Worm (Caenorhabditis elegans) whole organism, L2 larva: ENCODE data around the gene ZK1010.8.

Experiments used
- alr-1 ChIP-seq: fragments of 150-350 bp; optimal IDR thresholded peaks from 2 replicates; lab custom pipeline; 2014; ENCODE audit warnings: missing biosample characterization, missing genetic modification characterization
- aly-2 ChIP-seq: fragments of 150-350 bp; optimal IDR thresholded peaks from 2 replicates; lab custom pipeline; 2014; ENCODE audit warnings: missing biosample characterization, missing genetic modification characterization
- dmd-4 ChIP-seq: sonication (generic microtip); optimal IDR thresholded peaks from 2 replicates; lab custom pipeline; 2017; ENCODE audit warnings: missing biosample characterization, missing genetic modification characterization
- egl-27 ChIP-seq: sonication (generic microtip); optimal IDR thresholded peaks from 3 replicates; lab custom pipeline; 2017; ENCODE audit warnings: missing biosample characterization, missing genetic modification reagents, missing genetic modification characterization
- fos-1 ChIP-seq: fragments of 150-350 bp; optimal IDR thresholded peaks from 2 replicates; lab custom pipeline; 2014; ENCODE audit warnings: missing biosample characterization, missing genetic modification characterization
- lin-11 ChIP-seq: fragments of 150-350 bp; sonication (generic microtip); optimal IDR thresholded peaks from 2 replicates; lab custom pipeline; 2014; ENCODE audit warnings: missing biosample characterization, missing genetic modification characterization, inconsistent platforms, mixed read lengths
- nhr-11 ChIP-seq: fragments of 150-350 bp; optimal IDR thresholded peaks from 2 replicates; lab custom pipeline; 2014; ENCODE audit warnings: missing biosample characterization, missing genetic modification characterization
- nhr-23 ChIP-seq: fragments of 150-350 bp; optimal IDR thresholded peaks from 2 replicates; lab custom pipeline; 2014; ENCODE audit warnings: missing biosample characterization, missing genetic modification reagents, missing genetic modification characterization
- skn-1 ChIP-seq: sonication (generic microtip); optimal IDR thresholded peaks from 2 replicates; lab custom pipeline; 2017; ENCODE audit warnings: missing biosample characterization, missing genetic modification characterization
- snpc-4 ChIP-seq: fragments of 150-350 bp; optimal IDR thresholded peaks from 2 replicates; lab custom pipeline; 2014; ENCODE audit warnings: missing biosample characterization, missing genetic modification characterization
- unc-39 ChIP-seq: fragments of 150-350 bp; optimal IDR thresholded peaks from 2 replicates; lab custom pipeline; 2014; ENCODE audit warnings: missing biosample characterization, missing genetic modification characterization
- ztf-1 ChIP-seq: fragments of 200-800 bp; sonication (Bioruptor generic); conservative IDR thresholded peaks from 2 replicates; pipeline ENCODE4 v1.3.6; 2022; ENCODE audit warnings: missing genetic modification characterization, missing compliant biosample characterization
- ztf-4 ChIP-seq: fragments of 150-350 bp; optimal IDR thresholded peaks from 2 replicates; lab custom pipeline; 2014; ENCODE audit warnings: missing biosample characterization, missing genetic modification characterization

DNA sequence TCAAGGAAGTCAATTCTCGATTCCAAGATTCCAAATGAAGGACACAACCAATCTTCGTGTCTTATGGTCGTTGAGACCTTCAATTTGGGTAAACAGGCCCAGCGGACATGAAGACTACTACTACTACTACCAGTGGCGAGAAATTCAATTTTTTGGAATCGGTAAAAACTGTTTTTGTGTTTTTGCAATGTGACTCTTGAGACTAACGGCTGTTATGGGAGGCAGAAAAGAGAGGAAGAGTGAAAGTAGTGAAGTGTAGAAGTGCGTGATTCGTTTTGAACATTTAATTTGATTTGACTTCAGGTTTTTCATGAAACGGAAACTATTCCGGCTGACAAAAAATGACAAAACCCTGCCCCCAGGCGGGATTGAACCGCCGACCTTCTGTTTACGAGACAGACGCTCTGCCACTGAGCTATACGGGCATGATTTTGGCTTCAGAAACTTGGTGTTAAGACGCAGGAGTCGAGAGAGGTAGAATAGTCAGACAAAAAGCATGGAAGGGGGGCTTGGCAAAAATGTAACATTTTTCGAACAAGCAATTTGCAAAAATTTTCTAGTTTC, 15.4 kb upstream of the ZK1010.8 start:
- TF ChIP-seq snpc-4 (tag; lab: Kevin White, UChicago) (no peak), skn-1 (tag; lab: Kevin White, UChicago) (no peak), aly-2 (tag; lab: Kevin White, UChicago) (no peak), ztf-4 (no peak), egl-27 (tag; lab: Kevin White, UChicago) (no peak), nhr-23 (tag; lab: Kevin White, UChicago) (no peak), alr-1 (tag; lab: Kevin White, UChicago) (no peak), dmd-4 (tag; lab: Kevin White, UChicago) (no peak), lin-11 (tag; lab: Kevin White, UChicago) (peak; percentile 21), ztf-1 (no peak), unc-39 (no peak), nhr-11 (tag; lab: Kevin White, UChicago) (no peak), fos-1 (peak; percentile 43)
